Worm (Caenorhabditis elegans) whole organism, L2 larva: ENCODE measurements around the gene hsp-60.

Source experiments
- C34F6.9 ChIP-seq: fragments of 150-350 bp; optimal IDR thresholded peaks from 2 replicates; lab custom pipeline; 2014; ENCODE audit warnings: missing biosample characterization, missing genetic modification characterization
- F13H6.1 ChIP-seq: sonication (generic microtip); optimal IDR thresholded peaks from 2 replicates; lab custom pipeline; 2016; ENCODE audit warnings: missing genetic modification characterization, missing compliant biosample characterization
- R02D3.7 ChIP-seq: fragments of 150-350 bp; optimal IDR thresholded peaks from 2 replicates; lab custom pipeline; 2014; ENCODE audit warnings: missing biosample characterization, missing genetic modification characterization
- Y55F3AM.14 ChIP-seq: fragments of 200-800 bp; sonication (Bioruptor generic); optimal IDR thresholded peaks from 2 replicates; lab custom pipeline; 2018; ENCODE audit warnings: mild to moderate bottlenecking, missing genetic modification characterization, missing compliant biosample characterization
- ZK546.5 ChIP-seq: sonication (generic microtip); optimal IDR thresholded peaks from 2 replicates; lab custom pipeline; 2017; ENCODE audit warnings: missing biosample characterization, missing genetic modification characterization
- alr-1 ChIP-seq: fragments of 150-350 bp; optimal IDR thresholded peaks from 2 replicates; lab custom pipeline; 2014; ENCODE audit warnings: missing biosample characterization, missing genetic modification characterization
- aly-2 ChIP-seq: fragments of 150-350 bp; optimal IDR thresholded peaks from 2 replicates; lab custom pipeline; 2014; ENCODE audit warnings: missing biosample characterization, missing genetic modification characterization
- ama-1 ChIP-seq: fragments of 150-350 bp; optimal IDR thresholded peaks from 2 replicates; lab custom pipeline; 2018; ENCODE audit warnings: inconsistent platforms
- blmp-1 ChIP-seq: sonication (generic microtip); optimal IDR thresholded peaks from 2 replicates; lab custom pipeline; 2017; ENCODE audit warnings: missing genetic modification characterization, mild to moderate bottlenecking, missing compliant biosample characterization, antibody characterized with exemption, moderate library complexity; ENCODE audit not compliant: insufficient read depth
- ceh-16 ChIP-seq: fragments of 150-350 bp; optimal IDR thresholded peaks from 2 replicates; lab custom pipeline; 2014; ENCODE audit warnings: missing biosample characterization, missing genetic modification characterization
- crh-2 ChIP-seq: sonication (generic microtip); optimal IDR thresholded peaks from 2 replicates; lab custom pipeline; 2017; ENCODE audit warnings: missing biosample characterization, missing genetic modification characterization
- dmd-4 ChIP-seq: sonication (generic microtip); optimal IDR thresholded peaks from 2 replicates; lab custom pipeline; 2017; ENCODE audit warnings: missing biosample characterization, missing genetic modification characterization
- egl-27 ChIP-seq: sonication (generic microtip); optimal IDR thresholded peaks from 3 replicates; lab custom pipeline; 2017; ENCODE audit warnings: missing biosample characterization, missing genetic modification reagents, missing genetic modification characterization
- elt-1 ChIP-seq: fragments of 150-350 bp; optimal IDR thresholded peaks from 2 replicates; lab custom pipeline; 2014; ENCODE audit warnings: missing biosample characterization, missing genetic modification characterization
- elt-3 ChIP-seq: sonication (generic microtip); optimal IDR thresholded peaks from 2 replicates; lab custom pipeline; 2017; ENCODE audit warnings: missing biosample characterization, missing genetic modification characterization
- fos-1 ChIP-seq: fragments of 150-350 bp; optimal IDR thresholded peaks from 2 replicates; lab custom pipeline; 2014; ENCODE audit warnings: missing biosample characterization, missing genetic modification characterization
- gmeb-1 ChIP-seq: fragments of 150-350 bp; optimal IDR thresholded peaks from 2 replicates; lab custom pipeline; 2014; ENCODE audit warnings: missing biosample characterization, missing genetic modification characterization
- lin-13 ChIP-seq: fragments of 150-350 bp; optimal IDR thresholded peaks from 2 replicates; lab custom pipeline; 2014; ENCODE audit warnings: missing biosample characterization, missing genetic modification reagents, missing genetic modification characterization
- lin-39 ChIP-seq: fragments of 150-350 bp; optimal IDR thresholded peaks from 2 replicates; lab custom pipeline; 2014; ENCODE audit warnings: missing biosample characterization, missing genetic modification reagents, missing genetic modification characterization
- lsy-2 ChIP-seq, 2 experiments: fragments of 150-350 bp in 1 of 2; sonication (generic microtip) in 1 of 2; optimal IDR thresholded peaks; 2 replicates each; lab custom pipeline; 2014 to 2017; ENCODE audit warnings: missing biosample characterization in 2 of 2, missing genetic modification characterization in 2 of 2
- mab-5 ChIP-seq: fragments of 150-350 bp; optimal IDR thresholded peaks from 2 replicates; lab custom pipeline; 2014; ENCODE audit warnings: missing biosample characterization, missing genetic modification characterization
- mdl-1 ChIP-seq, 2 experiments: fragments of 150-350 bp in 1 of 2; sonication (generic microtip) in 1 of 2; optimal IDR thresholded peaks; 2 replicates each; lab custom pipeline; 2017; ENCODE audit warnings: missing biosample characterization in 2 of 2, missing genetic modification characterization in 2 of 2
- nhr-10 ChIP-seq: sonication (generic microtip); optimal IDR thresholded peaks from 2 replicates; lab custom pipeline; 2017; ENCODE audit warnings: missing biosample characterization, missing genetic modification characterization
- nhr-11 ChIP-seq: fragments of 150-350 bp; optimal IDR thresholded peaks from 2 replicates; lab custom pipeline; 2014; ENCODE audit warnings: missing biosample characterization, missing genetic modification characterization
- nhr-12 ChIP-seq: fragments of 150-350 bp; optimal IDR thresholded peaks from 2 replicates; lab custom pipeline; 2014; ENCODE audit warnings: missing biosample characterization, missing genetic modification characterization
- nhr-129 ChIP-seq: fragments of 150-350 bp; optimal IDR thresholded peaks from 2 replicates; lab custom pipeline; 2014; ENCODE audit warnings: missing biosample characterization, missing genetic modification characterization
- nhr-21 ChIP-seq: fragments of 150-350 bp; optimal IDR thresholded peaks from 2 replicates; lab custom pipeline; 2014; ENCODE audit warnings: missing biosample characterization, missing genetic modification characterization
- nhr-23 ChIP-seq: fragments of 150-350 bp; optimal IDR thresholded peaks from 2 replicates; lab custom pipeline; 2014; ENCODE audit warnings: missing biosample characterization, missing genetic modification reagents, missing genetic modification characterization
- nhr-237 ChIP-seq: fragments of 150-350 bp; optimal IDR thresholded peaks from 2 replicates; lab custom pipeline; 2014; ENCODE audit warnings: missing biosample characterization, missing genetic modification characterization
- nhr-25 ChIP-seq: fragments of 150-350 bp; sonication (generic microtip); optimal IDR thresholded peaks from 3 replicates; lab custom pipeline; 2014; ENCODE audit warnings: missing biosample characterization, missing genetic modification characterization
- nhr-6 ChIP-seq: fragments of 150-350 bp; optimal IDR thresholded peaks from 2 replicates; lab custom pipeline; 2014; ENCODE audit warnings: missing biosample characterization, missing genetic modification characterization
- nhr-77 ChIP-seq: fragments of 150-350 bp; optimal IDR thresholded peaks from 2 replicates; lab custom pipeline; 2014; ENCODE audit warnings: missing biosample characterization, missing genetic modification characterization
- peb-1 ChIP-seq: fragments of 150-350 bp; optimal IDR thresholded peaks from 2 replicates; lab custom pipeline; 2014; ENCODE audit warnings: missing biosample characterization, missing genetic modification characterization
- sem-4 ChIP-seq: fragments of 150-350 bp; optimal IDR thresholded peaks from 2 replicates; lab custom pipeline; 2014; ENCODE audit warnings: missing biosample characterization, missing genetic modification reagents, missing genetic modification characterization
- skn-1 ChIP-seq: sonication (generic microtip); optimal IDR thresholded peaks from 2 replicates; lab custom pipeline; 2017; ENCODE audit warnings: missing biosample characterization, missing genetic modification characterization
- sma-9 ChIP-seq, 2 experiments: fragments of 150-350 bp in 1 of 2; sonication (generic microtip) in 1 of 2; optimal IDR thresholded peaks; 2 replicates each; lab custom pipeline; 2014 to 2016; ENCODE audit warnings: missing genetic modification characterization in 2 of 2, mild to moderate bottlenecking in 1 of 2, missing biosample characterization in 1 of 2, missing compliant biosample characterization in 1 of 2, missing genetic modification reagents in 1 of 2, moderate library complexity in 1 of 2
- snpc-4 ChIP-seq: fragments of 150-350 bp; optimal IDR thresholded peaks from 2 replicates; lab custom pipeline; 2014; ENCODE audit warnings: missing biosample characterization, missing genetic modification characterization
- unc-39 ChIP-seq: fragments of 150-350 bp; optimal IDR thresholded peaks from 2 replicates; lab custom pipeline; 2014; ENCODE audit warnings: missing biosample characterization, missing genetic modification characterization
- unc-55 ChIP-seq: fragments of 150-350 bp; sonication (generic microtip); optimal IDR thresholded peaks from 3 replicates; lab custom pipeline; 2014; ENCODE audit warnings: missing biosample characterization, missing genetic modification reagents, missing genetic modification characterization
- unc-62 ChIP-seq: fragments of 150-350 bp; optimal IDR thresholded peaks from 2 replicates; lab custom pipeline; 2014; ENCODE audit warnings: missing biosample characterization, missing genetic modification reagents, missing genetic modification characterization
- zag-1 ChIP-seq: fragments of 150-350 bp; optimal IDR thresholded peaks from 2 replicates; lab custom pipeline; 2014; ENCODE audit warnings: missing biosample characterization, missing genetic modification characterization
- ztf-1 ChIP-seq: fragments of 200-800 bp; sonication (Bioruptor generic); conservative IDR thresholded peaks from 2 replicates; pipeline ENCODE4 v1.3.6; 2022; ENCODE audit warnings: missing genetic modification characterization, missing compliant biosample characterization
- ztf-11 ChIP-seq: sonication (generic microtip); optimal IDR thresholded peaks from 2 replicates; lab custom pipeline; 2017; ENCODE audit warnings: missing biosample characterization, missing genetic modification characterization
- ztf-4 ChIP-seq: fragments of 150-350 bp; optimal IDR thresholded peaks from 2 replicates; lab custom pipeline; 2014; ENCODE audit warnings: missing biosample characterization, missing genetic modification characterization

Gene hsp-60

DNA sequence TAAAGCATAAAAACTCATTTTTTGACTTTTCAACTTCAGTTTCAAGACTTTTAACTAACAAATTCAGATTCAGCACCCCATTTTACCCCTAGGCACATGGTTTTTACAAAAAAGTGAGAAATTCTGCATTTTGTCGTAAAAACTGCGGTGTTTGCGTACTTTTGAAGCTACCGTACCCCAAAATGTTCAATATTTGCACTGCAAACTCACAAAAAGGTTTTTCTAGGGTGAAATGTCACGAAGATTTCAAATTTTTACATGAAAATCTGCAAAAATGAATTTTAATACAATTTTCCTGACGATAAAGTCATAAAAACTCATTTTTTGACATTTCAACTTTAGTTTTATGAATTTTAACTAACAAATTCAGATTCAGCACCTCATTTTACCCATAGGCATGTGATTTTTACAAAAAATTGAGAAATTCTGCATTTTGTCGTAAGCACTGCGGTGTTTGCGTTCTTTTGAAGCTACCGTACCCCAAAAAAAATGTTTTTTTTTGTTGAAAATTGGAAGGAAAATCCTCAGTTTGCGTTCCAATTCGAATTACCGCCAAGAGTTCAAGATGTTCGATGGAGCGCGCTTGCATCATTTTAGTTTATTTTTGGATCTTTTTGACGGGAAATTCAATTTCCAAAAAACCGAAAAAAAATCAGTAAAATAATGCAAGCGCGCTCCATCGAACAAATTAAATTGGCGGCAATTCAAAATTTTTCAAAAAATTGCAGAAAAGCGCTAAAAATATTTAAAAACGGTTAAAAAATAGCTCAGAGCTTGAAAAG lies 3.1 kb upstream of the hsp-60 start (continued):
- TF ChIP-seq egl-27 (tag; lab: Kevin White, UChicago) (no peak), mdl-1 (tag; optimal IDR thresholded peaks at IDR 0.05; lab: Kevin White, UChicago) (no peak), unc-39 (tag; lab: Kevin White, UChicago) (no peak), aly-2 (tag; lab: Kevin White, UChicago) (no peak), nhr-11 (tag; lab: Kevin White, UChicago) (no peak), ztf-11 (tag; lab: Kevin White, UChicago) (no peak), ZK546.5 (tag; lab: Kevin White, UChicago) (no peak), nhr-21 (tag; lab: Kevin White, UChicago) (no peak), elt-3 (no peak), lin-13 (GFP tag; lab: Kevin White, UChicago) (peak; percentile 77), R02D3.7 (tag; lab: Kevin White, UChicago) (no peak), peb-1 (no peak), lin-39 (no peak), nhr-25 (tag; lab: Kevin White, UChicago) (peak; percentile 45), ztf-4 (tag; lab: Kevin White, UChicago) (peak; percentile 82)

DNA sequence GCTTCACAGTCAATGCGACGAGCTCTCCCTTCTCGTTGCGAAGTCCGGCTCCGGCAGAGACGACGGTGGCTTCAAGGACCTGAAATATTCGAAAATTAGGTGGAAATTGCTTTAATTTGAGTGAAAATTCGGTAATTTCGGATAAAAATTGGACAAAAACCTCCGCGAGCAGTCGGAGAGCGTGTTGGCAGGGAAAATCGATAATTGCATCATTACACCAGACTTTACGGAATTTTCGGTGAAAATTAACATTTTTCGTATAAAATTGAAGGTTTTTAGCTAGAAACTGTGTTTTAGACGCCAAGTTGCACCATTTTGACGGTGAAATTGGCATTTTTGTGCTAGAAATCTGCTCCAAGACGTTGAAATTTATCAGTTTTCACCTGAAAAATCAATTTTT lies 1.2 kb upstream of the hsp-60 start:
- TF ChIP-seq gmeb-1 (tag; lab: Kevin White, UChicago) (no peak), nhr-237 (no peak), fos-1 (tag; lab: Kevin White, UChicago) (no peak), elt-1 (tag; lab: Kevin White, UChicago) (no peak), aly-2 (tag; lab: Kevin White, UChicago) (no peak), lin-13 (GFP tag; lab: Kevin White, UChicago) (no peak), nhr-6 (no peak), nhr-11 (tag; lab: Kevin White, UChicago) (no peak), nhr-129 (tag; lab: Kevin White, UChicago) (no peak), crh-2 (tag; lab: Kevin White, UChicago) (no peak)

DNA sequence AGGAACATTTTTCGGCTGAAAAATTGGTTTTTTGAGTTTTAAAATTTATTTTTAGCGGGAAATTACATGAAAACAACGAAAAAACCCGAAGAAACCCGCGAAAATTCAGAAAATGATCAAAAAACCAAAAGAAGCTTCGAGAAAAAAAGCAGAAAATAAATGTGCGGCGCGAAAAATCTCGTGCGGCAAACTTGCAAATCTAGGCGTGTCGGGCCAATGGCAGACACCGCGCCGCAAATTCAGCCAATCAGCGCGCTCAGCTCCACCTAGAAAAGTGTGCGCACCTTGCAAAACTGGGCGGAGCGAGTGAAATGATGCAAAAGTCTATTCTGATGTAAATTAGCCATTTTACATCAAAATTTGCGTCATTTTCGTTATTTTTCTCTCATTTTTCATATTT lies 627 bp upstream of the hsp-60 start, which contains the start of gene Y22D7AL.10:
Y22D7AL.10 (minus strand) TSS at position 15 of the 400 bp plus-strand sequence.
- TF ChIP-seq ama-1 (lab: Kevin White, UChicago) (peak; percentile 49), zag-1 (tag; lab: Kevin White, UChicago) (peak; percentile 76), Y55F3AM.14 (peak; percentile 92), unc-55 (GFP tag; lab: Kevin White, UChicago) (peak; percentile 99), dmd-4 (peak; percentile 70), F13H6.1 (tag; lab: Kevin White, UChicago) (peak; percentile 99), unc-62 (GFP tag; lab: Kevin White, UChicago) (peak; percentile 56), nhr-11 (tag; lab: Kevin White, UChicago) (no peak), nhr-23 (tag; lab: Kevin White, UChicago) (no peak), nhr-12 (tag; lab: Kevin White, UChicago) (peak; percentile 2), nhr-25 (tag; lab: Kevin White, UChicago) (peak; percentile 98), ztf-4 (tag; lab: Kevin White, UChicago) (peak; percentile 97), nhr-129 (tag; lab: Kevin White, UChicago) (peak; percentile 99), peb-1 (no peak), fos-1 (tag; lab: Kevin White, UChicago) (peak; percentile 84), mdl-1 (tag; optimal IDR thresholded peaks at IDR 0.05; lab: Kevin White, UChicago) (peak; percentile 58 to 59), lsy-2 (tag; optimal IDR thresholded peaks at IDR 0.05; lab: Kevin White, UChicago) (peak; percentile 98), elt-1 (tag; lab: Kevin White, UChicago) (no peak), ztf-1 (0 out of 2 replicates have a peak, but pooled peaks have one; percentile 76), snpc-4 (tag; lab: Kevin White, UChicago) (peak; percentile 61), ceh-16 (tag; lab: Kevin White, UChicago) (peak; percentile 86), skn-1 (tag; lab: Kevin White, UChicago) (peak; percentile 85), ztf-11 (tag; lab: Kevin White, UChicago) (peak; percentile 75), sma-9 (GFP tag; optimal IDR thresholded peaks at IDR 0.05; lab: Kevin White, UChicago) (peak; percentile 96), sma-9 (tag; optimal IDR thresholded peaks at IDR 0.05; lab: Kevin White, UChicago) (no peak), nhr-10 (tag; lab: Kevin White, UChicago) (peak; percentile 92), alr-1 (no peak), ZK546.5 (tag; lab: Kevin White, UChicago) (peak; percentile 82), sem-4 (peak; percentile 97), unc-39 (tag; lab: Kevin White, UChicago) (no peak), blmp-1 (tag; lab: Kevin White, UChicago) (peak; percentile 84), R02D3.7 (tag; lab: Kevin White, UChicago) (peak; percentile 76), nhr-6 (peak; percentile 93), crh-2 (tag; lab: Kevin White, UChicago) (peak; percentile 97), egl-27 (tag; lab: Kevin White, UChicago) (peak; percentile 91), mab-5 (tag; lab: Kevin White, UChicago) (peak; percentile 97), nhr-237 (peak; percentile 87), lin-39 (no peak), nhr-21 (tag; lab: Kevin White, UChicago) (peak; percentile 97), lin-13 (GFP tag; lab: Kevin White, UChicago) (peak; percentile 98), nhr-77 (tag; lab: Kevin White, UChicago) (peak; percentile 82), aly-2 (tag; lab: Kevin White, UChicago) (peak; percentile 44), C34F6.9 (tag; lab: Kevin White, UChicago) (peak; percentile 95)
